Fruit fly (Drosophila melanogaster): Measurements from ENCODE around the gene CG14864.
A peak's percentile ranks its signal among the peaks of the same experiment; 100 is the strongest.

DNA sequence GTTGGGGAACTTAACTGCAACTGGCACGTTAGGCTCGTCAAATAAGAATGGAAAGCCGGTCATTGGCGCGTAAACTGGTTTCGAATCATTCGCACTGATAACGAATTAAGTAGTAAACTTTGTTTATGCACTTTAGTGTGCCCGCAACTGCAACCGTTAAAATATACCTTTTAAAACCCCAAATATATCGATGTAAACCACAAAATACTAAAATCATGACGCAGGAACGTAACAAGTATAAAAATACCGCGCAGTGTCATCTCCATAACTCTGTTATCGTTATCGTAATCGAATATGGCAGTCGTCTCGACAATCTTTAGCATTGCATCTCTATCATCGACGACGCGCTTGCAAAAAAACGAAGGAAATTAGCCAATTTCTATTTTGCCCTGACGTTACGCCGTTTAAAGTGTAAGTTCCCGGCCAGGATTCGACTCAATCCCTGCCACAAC is 43.0 kb downstream of the CG14864 start, which contains the start of the genes CG31344 and Caf1-55:
- TF ChIP-seq Crg-1 (GFP tag; optimal IDR thresholded peaks at IDR 0.05) (no peak), pad (GFP tag; optimal IDR thresholded peaks at IDR 0.05) (no peak), ovo (GFP tag; optimal IDR thresholded peaks at IDR 0.05) (no peak), cnc (optimal IDR thresholded peaks at IDR 0.05) (no peak), Hr96 (GFP tag; optimal IDR thresholded peaks at IDR 0.05) (no peak), CG14711 (tag; optimal IDR thresholded peaks at IDR 0.05) (peak; percentile 29), toe (GFP tag; optimal IDR thresholded peaks at IDR 0.05) (no peak), cic (GFP tag; optimal IDR thresholded peaks at IDR 0.05) (peak; percentile 35), CG7101 (tag; optimal IDR thresholded peaks at IDR 0.05) (no peak)
